Fruit fly (Drosophila melanogaster) S2 (cell line): ENCODE measurements around the gene nur.

ENCODE experiments used
- CG8478 ChIP-seq: fragments of >200 bp; optimal IDR thresholded peaks from 2 replicates; lab custom pipeline; 2018
- CTCF ChIP-seq, 2 experiments: fragments of >200 bp; optimal IDR thresholded peaks; 2 replicates each; lab custom pipeline; 2018

nur gene

DNA sequence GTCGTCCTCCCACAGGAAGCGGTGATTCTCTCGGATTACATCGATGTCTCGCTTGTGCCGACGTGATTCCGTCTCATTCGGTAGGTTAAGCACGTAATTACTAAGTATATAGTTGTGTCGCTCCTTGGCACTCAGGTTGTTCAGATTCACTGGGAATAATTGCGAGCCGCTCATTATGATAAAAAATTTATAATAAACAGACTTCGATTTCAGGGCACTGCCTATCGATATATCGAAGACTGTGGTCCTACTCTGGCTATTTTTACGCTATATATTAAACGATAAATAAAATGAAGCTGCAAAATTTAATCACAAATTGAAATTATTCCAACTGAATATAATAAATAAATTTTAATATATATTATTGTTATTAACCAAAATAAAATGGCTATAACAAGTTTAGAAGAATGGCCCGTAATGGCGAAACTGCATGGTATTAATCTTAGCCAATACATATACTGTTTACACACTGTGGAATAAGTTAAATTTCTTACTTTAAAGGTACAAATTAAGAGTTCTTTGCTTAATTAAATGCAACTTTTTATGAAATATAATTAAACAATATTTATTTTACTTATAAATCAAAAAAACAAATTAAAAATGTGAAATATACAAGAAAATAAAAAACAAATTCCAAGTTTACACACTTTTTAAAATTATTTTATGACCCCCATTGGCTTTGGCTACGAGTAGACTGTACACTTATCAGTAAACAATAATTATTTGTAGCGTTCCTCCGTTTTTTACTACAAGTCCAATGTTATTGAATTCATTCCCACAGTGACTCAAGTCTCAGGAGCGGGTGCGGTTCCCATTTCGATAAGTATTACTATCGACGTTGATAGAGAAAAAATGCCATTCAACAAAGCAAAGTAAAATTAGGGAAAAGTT, 47.6 kb downstream of the nur start, which contains the start of gene Eato:
Gene Eato (plus strand): TSS at position 821 of the 891 bp plus-strand sequence.
- TF ChIP-seq CTCF (optimal IDR thresholded peaks at IDR 0.05; lab: Kevin White, UChicago) (no peak), CG8478 (lab: Kevin White, UChicago) (no peak)

DNA sequence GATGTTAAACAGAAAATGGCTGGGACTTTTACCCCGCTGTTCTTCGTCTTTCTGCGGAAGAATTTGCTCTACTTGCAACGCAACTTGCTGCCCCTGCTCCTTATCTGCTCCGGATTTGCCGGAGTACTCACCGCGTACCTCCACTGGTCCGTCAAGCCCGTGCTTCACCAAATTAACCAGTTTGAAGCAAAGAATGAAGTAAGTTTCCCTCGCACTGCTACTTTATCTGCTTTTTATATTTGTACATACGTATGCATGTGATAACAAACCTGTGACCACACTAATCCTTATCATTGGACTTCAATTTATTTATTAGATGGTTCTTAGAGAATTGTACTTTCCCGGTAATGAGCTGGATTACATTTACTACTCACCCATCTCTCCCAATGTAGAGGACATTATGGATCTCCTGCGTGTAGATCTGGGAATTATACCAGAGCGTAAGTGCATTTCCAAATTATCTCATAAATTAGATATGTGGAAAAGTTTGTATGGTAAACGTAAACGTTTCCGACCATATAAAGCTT, 48.3 kb downstream of the nur start, which contains the start of gene CG16890:
Gene CG16890 (minus strand): TSS at position 184 of the 527 bp plus-strand sequence.
- no peak for TF ChIP-seq CG8478 (lab: Kevin White, UChicago)
- TF ChIP-seq CTCF (optimal IDR thresholded peaks at IDR 0.05; lab: Kevin White, UChicago), result no peak
